Worm (Caenorhabditis elegans) whole organism, mixed stage, embryonic: ENCODE measurements around the gene ser-1.

Experiments
- ceh-39 ChIP-seq: fragments of 150-350 bp; optimal IDR thresholded peaks from 2 replicates; lab custom pipeline; 2014; ENCODE audit warnings: missing biosample characterization, missing genetic modification characterization
- ces-1 ChIP-seq: fragments of 150-350 bp; optimal IDR thresholded peaks from 2 replicates; lab custom pipeline; 2014; ENCODE audit warnings: missing biosample characterization, missing genetic modification reagents, missing genetic modification characterization
- elt-3 ChIP-seq: fragments of 150-350 bp; optimal IDR thresholded peaks from 2 replicates; lab custom pipeline; 2014; ENCODE audit warnings: missing biosample characterization, missing genetic modification characterization
- lsy-2 ChIP-seq: fragments of 150-350 bp; optimal IDR thresholded peaks from 2 replicates; lab custom pipeline; 2014; ENCODE audit warnings: missing biosample characterization, missing genetic modification characterization
- nhr-28 ChIP-seq: fragments of 150-350 bp; optimal IDR thresholded peaks from 2 replicates; lab custom pipeline; 2014; ENCODE audit warnings: missing biosample characterization, missing genetic modification characterization
- pha-4 ChIP-seq: fragments of 150-350 bp; optimal IDR thresholded peaks from 2 replicates; lab custom pipeline; 2018; ENCODE audit warnings: missing biosample characterization, missing genetic modification reagents, missing genetic modification characterization
- snpc-4 ChIP-seq: fragments of 150-350 bp; optimal IDR thresholded peaks from 2 replicates; lab custom pipeline; 2014; ENCODE audit warnings: missing biosample characterization, missing genetic modification characterization
- tbx-8 ChIP-seq: fragments of 200-800 bp; sonication (Bioruptor generic); optimal IDR thresholded peaks from 2 replicates; lab custom pipeline; 2018; ENCODE audit warnings: mild to moderate bottlenecking, missing genetic modification characterization, moderate library complexity, missing compliant biosample characterization
- ztf-11 ChIP-seq: fragments of 150-350 bp; optimal IDR thresholded peaks from 2 replicates; lab custom pipeline; 2014; ENCODE audit warnings: missing biosample characterization, missing genetic modification characterization

ce11 chrX:16555726-16556125 is 23.8 kb upstream of the ser-1 start:
- TF ChIP-seq ztf-11 (tag; lab: Kevin White, UChicago): no peak
- TF ChIP-seq elt-3 (tag; lab: Kevin White, UChicago): no peak
- TF ChIP-seq ces-1 (GFP tag; lab: Kevin White, UChicago): no peak
- no peak for TF ChIP-seq snpc-4
- no peak for TF ChIP-seq nhr-28
- no peak for TF ChIP-seq tbx-8
- TF ChIP-seq ceh-39: no peak
- no peak for TF ChIP-seq lsy-2 (tag; lab: Kevin White, UChicago)
- no peak for TF ChIP-seq pha-4 (tag; lab: Kevin White, UChicago)
